Fruit fly (Drosophila melanogaster) whole organism, embryonic: Measurements from ENCODE around the gene BNIP3.

Experiments used
- B-H2 ChIP-seq: fragments of 200-800 bp; sonication (Bioruptor generic); optimal IDR thresholded peaks from 2 replicates; lab custom pipeline; 2018; ENCODE audit warnings: missing biosample characterization, mild to moderate bottlenecking, missing genetic modification characterization
- CG10267 ChIP-seq: fragments of 200-800 bp; sonication (Bioruptor generic); optimal IDR thresholded peaks from 2 replicates; lab custom pipeline; 2018; ENCODE audit warnings: missing biosample characterization, mild to moderate bottlenecking, missing genetic modification characterization, moderate library complexity
- CG11085 ChIP-seq: fragments of 200-800 bp; sonication (Bioruptor generic); IDR thresholded peaks from 2 replicates; pipeline ENCODE4 v1.3.6; 2022; ENCODE audit warnings: missing biosample characterization, missing genetic modification characterization
- CG11456 ChIP-seq: fragments of 200-800 bp; sonication (Bioruptor generic); IDR thresholded peaks from 3 replicates; pipeline ENCODE4 v1.3.6; 2022; ENCODE audit warnings: missing biosample characterization, missing genetic modification characterization
- CG11504 ChIP-seq: fragments of 200-800 bp; sonication (Bioruptor generic); optimal IDR thresholded peaks from 3 replicates; lab custom pipeline; 2019; ENCODE audit warnings: missing biosample characterization, mild to moderate bottlenecking, missing genetic modification characterization, moderate library complexity
- CG12659 ChIP-seq: fragments of 200-800 bp; sonication (Bioruptor generic); optimal IDR thresholded peaks from 3 replicates; lab custom pipeline; 2017; ENCODE audit warnings: mild to moderate bottlenecking, missing biosample characterization, missing genetic modification reagents, missing genetic modification characterization
- CG12744 ChIP-seq: fragments of 200-800 bp; sonication (Bioruptor generic); optimal IDR thresholded peaks from 2 replicates; lab custom pipeline; 2016; ENCODE audit warnings: missing biosample characterization, missing genetic modification characterization
- CG15514 ChIP-seq: fragments of 200-800 bp; sonication (Bioruptor generic); optimal IDR thresholded peaks from 3 replicates; lab custom pipeline; 2017; ENCODE audit warnings: missing biosample characterization, missing genetic modification characterization, mild to moderate bottlenecking, moderate library complexity, missing genetic modification reagents
- CG16779 ChIP-seq: fragments of 200-800 bp; sonication (Bioruptor generic); IDR thresholded peaks from 2 replicates; pipeline ENCODE4 v1.3.6; 2022; ENCODE audit warnings: missing biosample characterization, missing genetic modification characterization
- CG17829 ChIP-seq: fragments of 200-800 bp; optimal IDR thresholded peaks from 2 replicates; lab custom pipeline; 2019; ENCODE audit warnings: missing biosample characterization, mild to moderate bottlenecking, missing genetic modification characterization, moderate library complexity
- CG18599 ChIP-seq: fragments of 200-800 bp; sonication (Bioruptor generic); optimal IDR thresholded peaks from 3 replicates; lab custom pipeline; 2017; ENCODE audit warnings: missing biosample characterization, missing genetic modification characterization, mild to moderate bottlenecking, moderate library complexity, missing genetic modification reagents
- CG18619 ChIP-seq: fragments of 200-800 bp; sonication (Bioruptor generic); optimal IDR thresholded peaks from 3 replicates; lab custom pipeline; 2017; ENCODE audit warnings: missing biosample characterization, mild to moderate bottlenecking, missing genetic modification characterization
- CG30431 ChIP-seq: fragments of 200-800 bp; sonication (Bioruptor generic); optimal IDR thresholded peaks from 2 replicates; lab custom pipeline; 2017; ENCODE audit warnings: missing biosample characterization, missing genetic modification characterization
- CG3995 ChIP-seq: fragments of 200-800 bp; sonication (Bioruptor generic); optimal IDR thresholded peaks from 3 replicates; lab custom pipeline; 2016; ENCODE audit warnings: missing biosample characterization, missing genetic modification characterization
- CG4282 ChIP-seq: fragments of 200-800 bp; sonication (Bioruptor generic); optimal IDR thresholded peaks from 2 replicates; lab custom pipeline; 2016; ENCODE audit warnings: missing biosample characterization, missing genetic modification characterization
- CG4707 ChIP-seq: fragments of 200-800 bp; sonication (Bioruptor generic); optimal IDR thresholded peaks from 2 replicates; lab custom pipeline; 2018; ENCODE audit warnings: missing biosample characterization, mild to moderate bottlenecking, missing genetic modification characterization, moderate library complexity
- CG5180 ChIP-seq: fragments of 200-800 bp; sonication (Bioruptor generic); optimal IDR thresholded peaks from 3 replicates; lab custom pipeline; 2017; ENCODE audit warnings: missing biosample characterization, missing genetic modification characterization, mild to moderate bottlenecking, moderate library complexity, missing genetic modification reagents
- CG9932 ChIP-seq: fragments of 200-800 bp; sonication (Bioruptor generic); IDR thresholded peaks from 2 replicates; pipeline ENCODE4 v1.3.6; 2022; ENCODE audit warnings: missing biosample characterization, missing genetic modification characterization
- Camta ChIP-seq: fragments of 200-800 bp; sonication (Bioruptor generic); optimal IDR thresholded peaks from 2 replicates; lab custom pipeline; 2016; ENCODE audit warnings: missing biosample characterization, missing genetic modification characterization
- CoRest ChIP-seq: fragments of 200-800 bp; sonication (Bioruptor generic); optimal IDR thresholded peaks from 3 replicates; lab custom pipeline; 2018; ENCODE audit warnings: missing biosample characterization, mild to moderate bottlenecking, missing genetic modification characterization, moderate library complexity
- Dbx ChIP-seq: fragments of 200-800 bp; sonication (Bioruptor generic); IDR thresholded peaks from 3 replicates; pipeline ENCODE4 v1.3.6; 2022; ENCODE audit warnings: missing biosample characterization, missing genetic modification characterization
- Ets65A ChIP-seq: fragments of 200-800 bp; sonication (Bioruptor generic); peaks from one replicate; lab custom pipeline; 2016; ENCODE audit warnings: missing biosample characterization, missing genetic modification characterization
- Fer1 ChIP-seq: fragments of 200-800 bp; sonication (Bioruptor generic); optimal IDR thresholded peaks from 2 replicates; lab custom pipeline; 2017; ENCODE audit warnings: missing biosample characterization, mild to moderate bottlenecking, missing genetic modification characterization
- Fer3 ChIP-seq: fragments of 200-800 bp; sonication (Bioruptor generic); optimal IDR thresholded peaks from 2 replicates; lab custom pipeline; 2018; ENCODE audit warnings: missing biosample characterization, mild to moderate bottlenecking, missing genetic modification characterization, moderate library complexity
- Hr3 ChIP-seq: fragments of 200-800 bp; sonication (Bioruptor generic); optimal IDR thresholded peaks from 3 replicates; lab custom pipeline; 2016; ENCODE audit warnings: missing biosample characterization, missing genetic modification characterization
- Hr51 ChIP-seq, 2 experiments: fragments of 200-800 bp; sonication (Bioruptor generic); optimal IDR thresholded peaks; 2 replicates in 1 of 2; 3 replicates in 1 of 2; lab custom pipeline; 2016 to 2018; ENCODE audit warnings: missing biosample characterization in 2 of 2, missing genetic modification characterization in 2 of 2, mild to moderate bottlenecking in 1 of 2, moderate library complexity in 1 of 2
- Hr78 ChIP-seq, 2 experiments: fragments of 200-800 bp in 1 of 2; fragments of >200 bp in 1 of 2; sonication (Bioruptor generic) in 1 of 2; optimal IDR thresholded peaks; 2 replicates each; lab custom pipeline; 2017 to 2019; ENCODE audit warnings: missing biosample characterization in 2 of 2, missing genetic modification characterization in 2 of 2, mild to moderate bottlenecking in 1 of 2, moderate library complexity in 1 of 2
- MESR4 ChIP-seq: fragments of 200-800 bp; sonication (Bioruptor generic); optimal IDR thresholded peaks from 2 replicates; lab custom pipeline; 2018; ENCODE audit warnings: missing biosample characterization, mild to moderate bottlenecking, missing genetic modification characterization, moderate library complexity
- Med ChIP-seq: fragments of 200-800 bp; sonication (Bioruptor generic); peaks from one replicate; lab custom pipeline; 2016; ENCODE audit warnings: missing biosample characterization, missing genetic modification characterization, mild to moderate bottlenecking, inconsistent platforms, moderate library complexity
- Meics ChIP-seq: fragments of 200-800 bp; sonication (Bioruptor generic); optimal IDR thresholded peaks from 2 replicates; lab custom pipeline; 2017; ENCODE audit warnings: missing biosample characterization, mild to moderate bottlenecking, missing genetic modification characterization
- Myb ChIP-seq: fragments of 200-800 bp; sonication (Bioruptor generic); optimal IDR thresholded peaks from 2 replicates; lab custom pipeline; 2016; ENCODE audit warnings: missing biosample characterization, missing genetic modification characterization
- Nf-YC ChIP-seq: fragments of 200-800 bp; optimal IDR thresholded peaks from 3 replicates; lab custom pipeline; 2019; ENCODE audit warnings: missing biosample characterization, mild to moderate bottlenecking, missing genetic modification characterization, moderate library complexity
- Rfx ChIP-seq: fragments of 200-800 bp; sonication (Bioruptor generic); IDR thresholded peaks from 2 replicates; pipeline ENCODE4 v1.3.6; 2022; ENCODE audit warnings: missing biosample characterization, missing genetic modification characterization
- Sox100B ChIP-seq: fragments of 200-800 bp; sonication (Bioruptor generic); optimal IDR thresholded peaks from 3 replicates; lab custom pipeline; 2018; ENCODE audit warnings: missing biosample characterization, mild to moderate bottlenecking, missing genetic modification characterization
- Vsx1 ChIP-seq: fragments of 200-800 bp; sonication (Bioruptor generic); optimal IDR thresholded peaks from 2 replicates; lab custom pipeline; 2017; ENCODE audit warnings: missing biosample characterization, mild to moderate bottlenecking, missing genetic modification characterization, missing genetic modification reagents
- ara ChIP-seq: fragments of 200-800 bp; sonication (Bioruptor generic); IDR thresholded peaks from 2 replicates; pipeline ENCODE4 v1.3.6; 2022; ENCODE audit warnings: missing biosample characterization, missing genetic modification characterization
- caup ChIP-seq: fragments of 200-800 bp; sonication (Bioruptor generic); optimal IDR thresholded peaks from 3 replicates; lab custom pipeline; 2017; ENCODE audit warnings: missing biosample characterization, mild to moderate bottlenecking, missing genetic modification characterization, moderate library complexity; ENCODE audit not compliant: severe bottlenecking
- crol ChIP-seq: fragments of 200-800 bp; sonication (Bioruptor generic); IDR thresholded peaks from 2 replicates; pipeline ENCODE4 v1.3.6; 2022; ENCODE audit warnings: missing biosample characterization, missing genetic modification characterization
- dysf ChIP-seq: fragments of 200-800 bp; sonication (Bioruptor generic); IDR thresholded peaks from 3 replicates; pipeline ENCODE4 v1.3.6; 2022; ENCODE audit warnings: missing biosample characterization, missing genetic modification characterization
- fu2 ChIP-seq: fragments of 200-800 bp; sonication (Bioruptor generic); optimal IDR thresholded peaks from 2 replicates; lab custom pipeline; 2016; ENCODE audit warnings: missing biosample characterization, missing genetic modification characterization
- gem ChIP-seq: fragments of 200-800 bp; sonication (Bioruptor generic); optimal IDR thresholded peaks from 2 replicates; lab custom pipeline; 2019; ENCODE audit warnings: missing biosample characterization, mild to moderate bottlenecking, missing genetic modification characterization, moderate library complexity
- nerfin-1 ChIP-seq: fragments of 200-800 bp; sonication (Bioruptor generic); optimal IDR thresholded peaks from 3 replicates; lab custom pipeline; 2019; ENCODE audit warnings: missing biosample characterization, mild to moderate bottlenecking, missing genetic modification characterization, moderate library complexity
- pum ChIP-seq: fragments of 200-800 bp; sonication (Bioruptor generic); optimal IDR thresholded peaks from 2 replicates; lab custom pipeline; 2016; ENCODE audit warnings: missing biosample characterization, missing genetic modification characterization
- row ChIP-seq: fragments of 200-800 bp; sonication (Bioruptor generic); IDR thresholded peaks from 3 replicates; pipeline ENCODE4 v1.3.6; 2022; ENCODE audit warnings: missing biosample characterization, missing genetic modification characterization
- sisA ChIP-seq: fragments of 200-800 bp; sonication (Bioruptor generic); IDR thresholded peaks from 2 replicates; pipeline ENCODE4 v1.3.6; 2022; ENCODE audit warnings: missing biosample characterization, missing genetic modification characterization
- tin ChIP-seq: fragments of 200-800 bp; sonication (Bioruptor generic); optimal IDR thresholded peaks from 3 replicates; lab custom pipeline; 2016; ENCODE audit warnings: missing biosample characterization, missing genetic modification characterization
- wek ChIP-seq: fragments of 200-800 bp; sonication (Bioruptor generic); optimal IDR thresholded peaks from 3 replicates; lab custom pipeline; 2018; ENCODE audit warnings: missing biosample characterization, mild to moderate bottlenecking, missing genetic modification characterization, moderate library complexity
- zf30C ChIP-seq: fragments of 200-800 bp; sonication (Bioruptor generic); optimal IDR thresholded peaks from 3 replicates; lab custom pipeline; 2018; ENCODE audit warnings: missing biosample characterization, mild to moderate bottlenecking, missing genetic modification characterization

The BNIP3 gene

dm6 chr3L:20497124-20497996 is 21.8 kb downstream of the BNIP3 start, which contains the start of gene CG32425 (continued):
- TF ChIP-seq Nf-YC = peak; percentile 25
- TF ChIP-seq Camta (GFP tag; lab: Kevin White, UChicago) = no peak
- TF ChIP-seq Hr3 (GFP tag; lab: Kevin White, UChicago) = no peak
- peak; percentile 48 for TF ChIP-seq gem (tag; lab: Kevin White, UChicago)
- TF ChIP-seq CG18619 (GFP tag; lab: Kevin White, UChicago) = no peak
- no peak for TF ChIP-seq Meics (GFP tag; lab: Kevin White, UChicago)
- TF ChIP-seq Ets65A (GFP tag; lab: Kevin White, UChicago) = peak; percentile 84
- TF ChIP-seq nerfin-1 (tag; lab: Kevin White, UChicago) = peak; percentile 8
- peak; percentile 23 for TF ChIP-seq MESR4 (GFP tag; lab: Kevin White, UChicago)
- TF ChIP-seq Med (GFP tag; lab: Kevin White, UChicago) = peak; percentile 41
- peak; percentile 6 for TF ChIP-seq CG17829
- TF ChIP-seq dysf (GFP tag; lab: Robert Waterston, UW) = no peak
- TF ChIP-seq CG9932 (GFP tag; lab: Robert Waterston, UW) = peak; percentile 35; the same call in 1 of the 2 replicates
- TF ChIP-seq Vsx1 (GFP tag; lab: Kevin White, UChicago) = no peak
- TF ChIP-seq ara (GFP tag; lab: Robert Waterston, UW) = no peak
- peak; percentile 69 for TF ChIP-seq Myb (GFP tag; lab: Kevin White, UChicago)
- no peak for TF ChIP-seq Hr51 (GFP tag; optimal IDR thresholded peaks at IDR 0.05; lab: Kevin White, UChicago)
- no peak for TF ChIP-seq CG5180
- peak; percentile 38; the same call in 1 of the 3 replicates for TF ChIP-seq Dbx
- no peak for TF ChIP-seq caup (GFP tag; lab: Kevin White, UChicago)
- no peak for TF ChIP-seq sisA (GFP tag; lab: Robert Waterston, UW)
- TF ChIP-seq crol = no peak
- TF ChIP-seq Fer3 (tag; lab: Kevin White, UChicago) = peak; percentile 33
- peak; percentile 68 for TF ChIP-seq row
- peak; percentile 33 for TF ChIP-seq CG10267 (tag; lab: Kevin White, UChicago)
- TF ChIP-seq tin (GFP tag; lab: Kevin White, UChicago) = peak; percentile 5
- no peak for TF ChIP-seq B-H2 (GFP tag; lab: Kevin White, UChicago)
- no peak for TF ChIP-seq zf30C (GFP tag; lab: Kevin White, UChicago)
- TF ChIP-seq CG15514 (GFP tag; lab: Kevin White, UChicago) = peak; percentile 91
- no peak for TF ChIP-seq CG4707 (GFP tag; lab: Kevin White, UChicago)
- no peak for TF ChIP-seq pum
- TF ChIP-seq Hr78 (GFP tag; optimal IDR thresholded peaks at IDR 0.05; lab: Kevin White, UChicago) = peak in 1 of 2 experiments; percentile 63
- TF ChIP-seq Sox100B = no peak
- peak; percentile 46 for TF ChIP-seq CG11504 (tag; lab: Kevin White, UChicago)
- TF ChIP-seq wek = no peak
- TF ChIP-seq CG30431 (GFP tag; lab: Kevin White, UChicago) = no peak
- TF ChIP-seq CG12659 = peak; percentile 55
- TF ChIP-seq Rfx (GFP tag; lab: Robert Waterston, UW) = peak; percentile 36; the same call in 1 of the 2 replicates
- no peak for TF ChIP-seq fu2
- TF ChIP-seq CG18599 (GFP tag; lab: Kevin White, UChicago) = peak; percentile 5
- TF ChIP-seq CG3995 = peak; percentile 42
- no peak for TF ChIP-seq CG16779
- TF ChIP-seq CG11085 (GFP tag; lab: Robert Waterston, UW) = no peak
- no peak for TF ChIP-seq CG4282 (GFP tag; lab: Kevin White, UChicago)
- TF ChIP-seq CG12744 (GFP tag; lab: Kevin White, UChicago) = no peak
- peak; percentile 37 for TF ChIP-seq Fer1 (GFP tag; lab: Kevin White, UChicago)
- no peak for TF ChIP-seq CG11456
- peak; percentile 36 for TF ChIP-seq CoRest (tag; lab: Kevin White, UChicago)
